Fruit fly (Drosophila melanogaster): ENCODE results near the gene REPTOR.
A peak's percentile ranks its signal among the peaks of the same experiment; 100 is the strongest.

REPTOR gene

dm6 chr3R:24544388-24544787 lies 38.3 kb downstream of the REPTOR start, which contains the start of gene Esyt2 (continued):
- TF ChIP-seq crp (GFP tag; optimal IDR thresholded peaks at IDR 0.05): no peak
- TF ChIP-seq jing (GFP tag; optimal IDR thresholded peaks at IDR 0.05): no peak
- TF ChIP-seq CrebB (tag; optimal IDR thresholded peaks at IDR 0.05): no peak
- peak; percentile 60; the same call in 1 of the 3 replicates for TF ChIP-seq dysf (GFP tag; IDR thresholded peaks at IDR 0.05)
- TF ChIP-seq zen2 (GFP tag; IDR thresholded peaks at IDR 0.05; ENCODE audit: partially characterized antibody): no peak
- TF ChIP-seq Sox100B (GFP tag; optimal IDR thresholded peaks at IDR 0.05): peak; percentile 19
- no peak for TF ChIP-seq Spps (tag; optimal IDR thresholded peaks at IDR 0.05)
- peak; percentile 8 for TF ChIP-seq PHDP (tag; optimal IDR thresholded peaks at IDR 0.05)
- no peak for TF ChIP-seq CG11504 (tag; optimal IDR thresholded peaks at IDR 0.05)
- peak; percentile 77 for TF ChIP-seq slbo (GFP tag; IDR thresholded peaks at IDR 0.05)
- TF ChIP-seq cg (GFP tag; optimal IDR thresholded peaks at IDR 0.05): no peak
- no peak for TF ChIP-seq CG10543 (GFP tag; optimal IDR thresholded peaks at IDR 0.05)
- no peak for TF ChIP-seq usp (GFP tag; optimal IDR thresholded peaks at IDR 0.05)
- no peak for TF ChIP-seq pum (GFP tag; optimal IDR thresholded peaks at IDR 0.05)
- no peak for TF ChIP-seq CG7271 (tag; optimal IDR thresholded peaks at IDR 0.05)
- TF ChIP-seq CG16863 (GFP tag; optimal IDR thresholded peaks at IDR 0.05): no peak
- TF ChIP-seq dati (GFP tag; IDR thresholded peaks at IDR 0.05): no peak
- TF ChIP-seq dpn (GFP tag; optimal IDR thresholded peaks at IDR 0.05): peak in 1 of 2 experiments; percentile 12
- TF ChIP-seq vvl (GFP tag; IDR thresholded peaks at IDR 0.05): peak; percentile 62
- no peak for TF ChIP-seq Poxn (GFP tag; IDR thresholded peaks at IDR 0.05)
- TF ChIP-seq Hey (tag; optimal IDR thresholded peaks at IDR 0.05): no peak
- TF ChIP-seq CG7357 (GFP tag; IDR thresholded peaks at IDR 0.05): no peak
- no peak for TF ChIP-seq jumu (GFP tag; optimal IDR thresholded peaks at IDR 0.05)
- no peak for TF ChIP-seq HmgD (GFP tag; optimal IDR thresholded peaks at IDR 0.05)
- TF ChIP-seq nerfin-2 (GFP tag; IDR thresholded peaks at IDR 0.05; ENCODE audit: partially characterized antibody): no peak
- TF ChIP-seq trem (tag; optimal IDR thresholded peaks at IDR 0.05): no peak
- no peak for TF ChIP-seq CG10431 (GFP tag; optimal IDR thresholded peaks at IDR 0.05)
- no peak for TF ChIP-seq hth (optimal IDR thresholded peaks at IDR 0.05)
- no peak for TF ChIP-seq CG12659 (GFP tag; optimal IDR thresholded peaks at IDR 0.05)
- TF ChIP-seq al (GFP tag; IDR thresholded peaks at IDR 0.05): 0 out of 2 replicates have a peak, but pooled peaks have one; percentile 46
- no peak for TF ChIP-seq CG11398 (GFP tag; optimal IDR thresholded peaks at IDR 0.05)
- no peak for TF ChIP-seq br (optimal IDR thresholded peaks at IDR 0.05)
- no peak for TF ChIP-seq Lpt (GFP tag; optimal IDR thresholded peaks at IDR 0.05)
- TF ChIP-seq CG15269 (tag; optimal IDR thresholded peaks at IDR 0.05): peak; percentile 51
- no peak for TF ChIP-seq E2f2 (GFP tag; IDR thresholded peaks at IDR 0.05)
- TF ChIP-seq caup (GFP tag; optimal IDR thresholded peaks at IDR 0.05; ENCODE audit: severe bottlenecking): peak; percentile 16
- no peak for TF ChIP-seq CG30020 (tag; optimal IDR thresholded peaks at IDR 0.05)
- TF ChIP-seq CG14667 (GFP tag; IDR thresholded peaks at IDR 0.05): no peak
- TF ChIP-seq da (GFP tag; optimal IDR thresholded peaks at IDR 0.05): no peak
- no peak for TF ChIP-seq ham (GFP tag; IDR thresholded peaks at IDR 0.05)
- TF ChIP-seq CG5245 (GFP tag; optimal IDR thresholded peaks at IDR 0.05): no peak
- TF ChIP-seq NFAT (GFP tag; IDR thresholded peaks at IDR 0.05): peak; percentile 61
- TF ChIP-seq nmo (GFP tag; optimal IDR thresholded peaks at IDR 0.05): no peak
- no peak for TF ChIP-seq Ets65A (GFP tag)
- no peak for TF ChIP-seq CG3163 (GFP tag; optimal IDR thresholded peaks at IDR 0.05)
- TF ChIP-seq Max (GFP tag; optimal IDR thresholded peaks at IDR 0.05): no peak
- no peak for TF ChIP-seq Lim3 (GFP tag; IDR thresholded peaks at IDR 0.05)
- TF ChIP-seq CG11560 (tag; IDR thresholded peaks at IDR 0.05): no peak
- no peak for TF ChIP-seq hb (GFP tag; IDR thresholded peaks at IDR 0.05; ENCODE audit: partially characterized antibody)
- TF ChIP-seq CG2678 (tag; optimal IDR thresholded peaks at IDR 0.05): peak; percentile 64
- TF ChIP-seq lbe (GFP tag; optimal IDR thresholded peaks at IDR 0.05): no peak
- TF ChIP-seq mirr (GFP tag; optimal IDR thresholded peaks at IDR 0.05): peak; percentile 69
- TF ChIP-seq sima (GFP tag; optimal IDR thresholded peaks at IDR 0.05): no peak
